Fruit fly (Drosophila melanogaster): Measurements from ENCODE around the gene CG5892.
A peak's percentile ranks its signal among the peaks of the same experiment; 100 is the strongest.

Gene CG5892

dm6 chr3R:21242318-21242717, at the start of gene CG5892:
Gene CG5892, plus strand, starts transcription at chr3R:21242618.
- TF ChIP-seq tai (GFP tag; optimal IDR thresholded peaks at IDR 0.05) (no peak), dmrt93B (GFP tag; optimal IDR thresholded peaks at IDR 0.05) (no peak), foxo (GFP tag; optimal IDR thresholded peaks at IDR 0.05) (no peak), sv (GFP tag; optimal IDR thresholded peaks at IDR 0.05) (no peak), psq (GFP tag; optimal IDR thresholded peaks at IDR 0.05) (no peak), h (GFP tag; optimal IDR thresholded peaks at IDR 0.05) (no peak), dsf (GFP tag; optimal IDR thresholded peaks at IDR 0.05; ENCODE audit: borderline replicate concordance) (no peak), CG32264 (GFP tag; optimal IDR thresholded peaks at IDR 0.05) (no peak), GATAd (GFP tag; optimal IDR thresholded peaks at IDR 0.05) (no peak), Jra (GFP tag; optimal IDR thresholded peaks at IDR 0.05) (no peak), CrebA (GFP tag; optimal IDR thresholded peaks at IDR 0.05; ENCODE audit: borderline replicate concordance) (no peak), brk (GFP tag; optimal IDR thresholded peaks at IDR 0.05) (no peak), OdsH (GFP tag; optimal IDR thresholded peaks at IDR 0.05) (no peak), usp (GFP tag; optimal IDR thresholded peaks at IDR 0.05) (no peak), N (GFP tag; optimal IDR thresholded peaks at IDR 0.05) (no peak), HLH106 (tag; optimal IDR thresholded peaks at IDR 0.05) (no peak), Mio (GFP tag; optimal IDR thresholded peaks at IDR 0.05) (no peak), sage (GFP tag; optimal IDR thresholded peaks at IDR 0.05) (no peak), Abd-B (GFP tag; optimal IDR thresholded peaks at IDR 0.05) (no peak)

dm6 chr3R:21193742-21194141, 48.7 kb upstream of the CG5892 start:
- TF ChIP-seq brk (GFP tag; optimal IDR thresholded peaks at IDR 0.05): no peak
- TF ChIP-seq Hr83 (GFP tag; optimal IDR thresholded peaks at IDR 0.05; ENCODE audit: poor library complexity, severe bottlenecking): no peak
- no peak for TF ChIP-seq woc (GFP tag; optimal IDR thresholded peaks at IDR 0.05)
- TF ChIP-seq tai (GFP tag; optimal IDR thresholded peaks at IDR 0.05): no peak
- TF ChIP-seq N (GFP tag; optimal IDR thresholded peaks at IDR 0.05): no peak
- TF ChIP-seq sage (GFP tag; optimal IDR thresholded peaks at IDR 0.05): no peak
- no peak for TF ChIP-seq Abd-B (GFP tag; optimal IDR thresholded peaks at IDR 0.05)
- TF ChIP-seq rgr (GFP tag; optimal IDR thresholded peaks at IDR 0.05): no peak

- TF ChIP-seq tai (GFP tag; optimal IDR thresholded peaks at IDR 0.05) (no peak), CG32264 (GFP tag; optimal IDR thresholded peaks at IDR 0.05) (no peak), dmrt93B (GFP tag; optimal IDR thresholded peaks at IDR 0.05) (no peak), fru (GFP tag; optimal IDR thresholded peaks at IDR 0.05) (no peak), brk (GFP tag; optimal IDR thresholded peaks at IDR 0.05) (no peak), usp (GFP tag; optimal IDR thresholded peaks at IDR 0.05) (no peak), Abd-B (GFP tag; optimal IDR thresholded peaks at IDR 0.05) (no peak), h (GFP tag; optimal IDR thresholded peaks at IDR 0.05) (peak; percentile 18), pan (optimal IDR thresholded peaks at IDR 0.05) (no peak), N (GFP tag; optimal IDR thresholded peaks at IDR 0.05) (no peak), CrebA (GFP tag; optimal IDR thresholded peaks at IDR 0.05; ENCODE audit: borderline replicate concordance) (no peak), woc (GFP tag; optimal IDR thresholded peaks at IDR 0.05) (no peak), foxo (GFP tag; optimal IDR thresholded peaks at IDR 0.05) (peak in 1 of 2 experiments; percentile 32), ey (GFP tag; optimal IDR thresholded peaks at IDR 0.05) (peak; percentile 18), HLH106 (tag; optimal IDR thresholded peaks at IDR 0.05) (no peak), br (GFP tag; optimal IDR thresholded peaks at IDR 0.05) (peak; percentile 10), sage (GFP tag; optimal IDR thresholded peaks at IDR 0.05) (no peak), rgr (GFP tag; optimal IDR thresholded peaks at IDR 0.05) (peak; percentile 3), dl (GFP tag; optimal IDR thresholded peaks at IDR 0.05; ENCODE audit: insufficient read depth in 1 of 2, partially characterized antibody in 2 of 2) (no peak), OdsH (GFP tag; optimal IDR thresholded peaks at IDR 0.05) (no peak)
Observed at dm6 chr3R:21195210-21195967, 47.0 kb upstream of the CG5892 start.

- TF ChIP-seq Sp1 (GFP tag; optimal IDR thresholded peaks at IDR 0.05) (no peak), woc (GFP tag; optimal IDR thresholded peaks at IDR 0.05) (no peak), Vsx2 (GFP tag; optimal IDR thresholded peaks at IDR 0.05; ENCODE audit: partially characterized antibody) (no peak)
Observed at dm6 chr3R:21197566-21197965, 44.9 kb upstream of the CG5892 start.

- peak; percentile 2 for TF ChIP-seq h (GFP tag; optimal IDR thresholded peaks at IDR 0.05)
- no peak for TF ChIP-seq ey (GFP tag; optimal IDR thresholded peaks at IDR 0.05)
- no peak for TF ChIP-seq Myc (optimal IDR thresholded peaks at IDR 0.05)
- TF ChIP-seq OdsH (GFP tag; optimal IDR thresholded peaks at IDR 0.05): no peak
- peak; percentile 2 for TF ChIP-seq CrebA (GFP tag; optimal IDR thresholded peaks at IDR 0.05; ENCODE audit: borderline replicate concordance)
- TF ChIP-seq woc (GFP tag; optimal IDR thresholded peaks at IDR 0.05): no peak
- TF ChIP-seq tai (GFP tag; optimal IDR thresholded peaks at IDR 0.05): no peak
Observed at dm6 chr3R:21198073-21198472, 44.3 kb upstream of the CG5892 start.
